Fruit fly (Drosophila melanogaster): ENCODE measurements around the gene CG16710.

- TF ChIP-seq lz (GFP tag; optimal IDR thresholded peaks at IDR 0.05) = peak; percentile 8
- no peak for TF ChIP-seq OdsH (GFP tag; optimal IDR thresholded peaks at IDR 0.05)
- peak; percentile 16 for TF ChIP-seq Hr39 (GFP tag; optimal IDR thresholded peaks at IDR 0.05)
- no peak for TF ChIP-seq CG32006 (GFP tag; optimal IDR thresholded peaks at IDR 0.05)
- no peak for TF ChIP-seq Lpt (GFP tag; optimal IDR thresholded peaks at IDR 0.05)
- TF ChIP-seq Ets96B (tag; optimal IDR thresholded peaks at IDR 0.05) = no peak
- peak; percentile 96 for TF ChIP-seq svp (GFP tag)
- TF ChIP-seq CG10631 (GFP tag; optimal IDR thresholded peaks at IDR 0.05) = no peak
- TF ChIP-seq CG11902 (GFP tag; optimal IDR thresholded peaks at IDR 0.05) = no peak
- TF ChIP-seq CG4318 (GFP tag; optimal IDR thresholded peaks at IDR 0.05) = no peak
- TF ChIP-seq acj6 (GFP tag; optimal IDR thresholded peaks at IDR 0.05) = no peak
Observed at dm6 chr3R:23704383-23705033, 22.2 kb downstream of the CG16710 start, which contains the start of gene Gba1b.
